Fruit fly (Drosophila melanogaster) whole organism: ENCODE results near the gene CG33689.

Experiments
- Dll ChIP-seq: fragments of >200 bp; optimal IDR thresholded peaks from 2 replicates; lab custom pipeline; 2017
- pan ChIP-seq: fragments of >200 bp; optimal IDR thresholded peaks from 2 replicates; lab custom pipeline; 2017
- psq ChIP-seq: fragments of >200 bp; optimal IDR thresholded peaks from 2 replicates; lab custom pipeline; 2017

dm6 chr3L:16167723-16168386, 32.2 kb upstream of the CG33689 start:
- TF ChIP-seq pan (lab: Kevin White, UChicago) (no peak), Dll (lab: Kevin White, UChicago) (no peak), psq (lab: Kevin White, UChicago) (no peak)
